Worm (Caenorhabditis elegans): Measurements from ENCODE around the gene col-110.

ce11 chrIV:4559160-4559559, 50.3 kb downstream of the col-110 start:
- TF ChIP-seq him-1 (tag; optimal IDR thresholded peaks at IDR 0.05) = no peak
- no peak for TF ChIP-seq dao-5 (tag; optimal IDR thresholded peaks at IDR 0.05)
- TF ChIP-seq W03F9.2 (tag; optimal IDR thresholded peaks at IDR 0.05) = no peak

Data from whole organism, L4/young adult.